Worm (Caenorhabditis elegans): ENCODE data around the gene eif-3.L.

The eif-3.L gene

ce11 chrII:5648272-5648671 is 26.0 kb upstream of the eif-3.L start, which contains the start of gene ddl-1:
Gene ddl-1, minus strand, starts transcription at chrII:5648372.
- no peak for TF ChIP-seq elt-1 (tag; optimal IDR thresholded peaks at IDR 0.05; ENCODE audit: borderline replicate concordance, insufficient read depth)

ce11 chrII:5646942-5647341 is 24.7 kb upstream of the eif-3.L start, which contains the start of gene F59E12.9:
Gene F59E12.9, minus strand, starts transcription at chrII:5647042.
- no peak for TF ChIP-seq M03D4.4 (tag; optimal IDR thresholded peaks at IDR 0.05)
- no peak for TF ChIP-seq nhr-2 (tag; optimal IDR thresholded peaks at IDR 0.05)
- no peak for TF ChIP-seq sem-2 (GFP tag; optimal IDR thresholded peaks at IDR 0.05)
- no peak for TF ChIP-seq nhr-12 (tag; optimal IDR thresholded peaks at IDR 0.05)
- no peak for TF ChIP-seq blmp-1 (tag; optimal IDR thresholded peaks at IDR 0.05)
- no peak for TF ChIP-seq ces-1 (GFP tag; optimal IDR thresholded peaks at IDR 0.05)
- no peak for TF ChIP-seq nhr-76 (tag; optimal IDR thresholded peaks at IDR 0.05)
- no peak for TF ChIP-seq zip-8 (tag; optimal IDR thresholded peaks at IDR 0.05)
- TF ChIP-seq drap-1 (GFP tag; optimal IDR thresholded peaks at IDR 0.05): no peak
- no peak for TF ChIP-seq lin-32 (GFP tag; optimal IDR thresholded peaks at IDR 0.05)
- no peak for TF ChIP-seq ham-2 (GFP tag; optimal IDR thresholded peaks at IDR 0.05)
- no peak for TF ChIP-seq ceh-83 (GFP tag; optimal IDR thresholded peaks at IDR 0.05)
- no peak for TF ChIP-seq ceh-43 (GFP tag; optimal IDR thresholded peaks at IDR 0.05)
- TF ChIP-seq sptf-1 (tag; optimal IDR thresholded peaks at IDR 0.05): no peak
- TF ChIP-seq elt-1 (tag; optimal IDR thresholded peaks at IDR 0.05; ENCODE audit: borderline replicate concordance, insufficient read depth): no peak

- TF ChIP-seq ces-1 (GFP tag; optimal IDR thresholded peaks at IDR 0.05) (no peak), ceh-83 (GFP tag; optimal IDR thresholded peaks at IDR 0.05) (no peak), ceh-43 (GFP tag; optimal IDR thresholded peaks at IDR 0.05) (no peak), sem-2 (GFP tag; optimal IDR thresholded peaks at IDR 0.05) (no peak), nhr-28 (tag; optimal IDR thresholded peaks at IDR 0.05) (no peak), sptf-1 (tag; optimal IDR thresholded peaks at IDR 0.05) (no peak), lsy-2 (tag; optimal IDR thresholded peaks at IDR 0.05) (no peak), nhr-2 (tag; optimal IDR thresholded peaks at IDR 0.05) (no peak), hlh-1 (tag; optimal IDR thresholded peaks at IDR 0.05) (no peak), mab-5 (tag; optimal IDR thresholded peaks at IDR 0.05) (no peak), cnd-1 (tag; optimal IDR thresholded peaks at IDR 0.05) (no peak), mep-1 (tag; optimal IDR thresholded peaks at IDR 0.05) (no peak), snpc-4 (tag; optimal IDR thresholded peaks at IDR 0.05) (no peak), ztf-11 (tag; optimal IDR thresholded peaks at IDR 0.05) (no peak), mls-2 (tag; optimal IDR thresholded peaks at IDR 0.05) (no peak), elt-1 (tag; optimal IDR thresholded peaks at IDR 0.05; ENCODE audit: borderline replicate concordance, insufficient read depth) (no peak), unc-62 (GFP tag; optimal IDR thresholded peaks at IDR 0.05) (no peak), drap-1 (GFP tag; optimal IDR thresholded peaks at IDR 0.05) (no peak), nhr-12 (tag; optimal IDR thresholded peaks at IDR 0.05) (no peak)
These were observed 19.8 kb upstream of the eif-3.L start for ce11 chrII:5642110-5642509.

ce11 chrII:5640362-5641079 is 18.2 kb upstream of the eif-3.L start:
- TF ChIP-seq ceh-39 (tag; optimal IDR thresholded peaks at IDR 0.05) (no peak), nhr-12 (tag; optimal IDR thresholded peaks at IDR 0.05) (no peak), zip-8 (tag; optimal IDR thresholded peaks at IDR 0.05) (no peak), mab-5 (tag; optimal IDR thresholded peaks at IDR 0.05) (no peak), ces-1 (GFP tag; optimal IDR thresholded peaks at IDR 0.05) (no peak), M03D4.4 (tag; optimal IDR thresholded peaks at IDR 0.05) (no peak), cnd-1 (tag; optimal IDR thresholded peaks at IDR 0.05) (no peak), ceh-43 (GFP tag; optimal IDR thresholded peaks at IDR 0.05) (no peak), lin-13 (tag; optimal IDR thresholded peaks at IDR 0.05) (no peak), nhr-2 (tag; optimal IDR thresholded peaks at IDR 0.05) (no peak)

ce11 chrII:5638059-5638458 is 15.8 kb upstream of the eif-3.L start, which contains the start of gene F59E12.3:
Gene F59E12.3, plus strand, starts transcription at chrII:5638359.
- TF ChIP-seq unc-39 (tag; optimal IDR thresholded peaks at IDR 0.05) (no peak), lin-13 (tag; optimal IDR thresholded peaks at IDR 0.05) (no peak)

ce11 chrII:5636826-5637225 is 14.5 kb upstream of the eif-3.L start, which contains the start of gene F59E12.8:
Gene F59E12.8, minus strand, starts transcription at chrII:5636926.
- TF ChIP-seq elt-1 (tag; optimal IDR thresholded peaks at IDR 0.05; ENCODE audit: borderline replicate concordance, insufficient read depth) (no peak), snpc-4 (tag; optimal IDR thresholded peaks at IDR 0.05) (no peak), nhr-76 (tag; optimal IDR thresholded peaks at IDR 0.05) (no peak), elt-3 (tag; optimal IDR thresholded peaks at IDR 0.05) (no peak), hlh-1 (tag; optimal IDR thresholded peaks at IDR 0.05) (no peak), nhr-237 (tag; optimal IDR thresholded peaks at IDR 0.05) (no peak), zip-8 (tag; optimal IDR thresholded peaks at IDR 0.05) (no peak), tbx-8 (GFP tag; optimal IDR thresholded peaks at IDR 0.05) (no peak), pha-4 (tag; optimal IDR thresholded peaks at IDR 0.05) (no peak), sem-2 (GFP tag; optimal IDR thresholded peaks at IDR 0.05) (no peak)
